Fruit fly (Drosophila melanogaster): Measurements from ENCODE around the gene Hip1.

DNA sequence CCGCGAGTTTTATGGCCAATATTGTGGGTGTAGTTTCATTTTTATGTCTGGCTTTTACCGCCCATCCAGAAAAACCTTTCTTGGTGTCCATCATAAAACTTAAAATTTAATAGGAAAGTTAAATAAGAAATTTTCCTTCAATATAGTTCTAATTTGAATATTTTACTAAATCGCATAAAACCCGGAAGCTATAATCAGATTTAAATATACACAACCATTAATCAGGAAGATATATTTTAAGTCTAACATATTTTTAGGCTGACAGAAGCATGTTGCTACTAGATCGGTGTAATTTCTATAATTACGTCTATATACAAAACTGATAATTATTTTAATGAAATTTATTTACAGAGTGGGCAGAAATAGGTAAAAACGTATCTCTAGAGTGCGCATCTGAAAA, 37.7 kb downstream of the Hip1 start:
- TF ChIP-seq CG8478 (optimal IDR thresholded peaks at IDR 0.05) = no peak
- no peak for TF ChIP-seq CTCF (optimal IDR thresholded peaks at IDR 0.05)
